Fruit fly (Drosophila melanogaster) whole organism, prepupa: Measurements from ENCODE around the gene CG42590.

Source experiments
- Blimp-1 ChIP-seq: fragments of 200-800 bp; sonication (Bioruptor generic); optimal IDR thresholded peaks from 3 replicates; lab custom pipeline; 2017; ENCODE audit warnings: missing biosample characterization, missing genetic modification characterization, mild to moderate bottlenecking, moderate library complexity, missing genetic modification reagents
- CG10631 ChIP-seq: fragments of 200-800 bp; sonication (Bioruptor generic); optimal IDR thresholded peaks from 2 replicates; lab custom pipeline; 2016; ENCODE audit warnings: missing biosample characterization, missing genetic modification characterization
- CG10669 ChIP-seq: fragments of 200-800 bp; sonication (Bioruptor generic); optimal IDR thresholded peaks from 3 replicates; lab custom pipeline; 2018; ENCODE audit warnings: missing biosample characterization, mild to moderate bottlenecking, missing genetic modification characterization, moderate library complexity
- CG11902 ChIP-seq: fragments of 200-800 bp; sonication (Bioruptor generic); optimal IDR thresholded peaks from 3 replicates; lab custom pipeline; 2016; ENCODE audit warnings: missing biosample characterization, missing genetic modification characterization
- CG15336 ChIP-seq: fragments of 200-800 bp; sonication (Bioruptor generic); IDR thresholded peaks from 2 replicates; pipeline ENCODE4 v1.3.6; 2022; ENCODE audit warnings: missing biosample characterization, missing genetic modification characterization
- CG1621 ChIP-seq: fragments of 200-800 bp; sonication (Bioruptor generic); optimal IDR thresholded peaks from 3 replicates; lab custom pipeline; 2018; ENCODE audit warnings: missing biosample characterization, mild to moderate bottlenecking, missing genetic modification characterization
- CG16779 ChIP-seq: fragments of 200-800 bp; sonication (Bioruptor generic); optimal IDR thresholded peaks from 3 replicates; lab custom pipeline; 2017; ENCODE audit warnings: missing biosample characterization, mild to moderate bottlenecking, missing genetic modification characterization
- CG31627 ChIP-seq: fragments of 200-800 bp; sonication (Bioruptor generic); optimal IDR thresholded peaks from 3 replicates; lab custom pipeline; 2016; ENCODE audit warnings: missing biosample characterization, missing genetic modification characterization
- CG32006 ChIP-seq: fragments of 200-800 bp; sonication (Bioruptor generic); optimal IDR thresholded peaks from 3 replicates; lab custom pipeline; 2017; ENCODE audit warnings: missing biosample characterization, mild to moderate bottlenecking, missing genetic modification characterization
- CG34406 ChIP-seq: fragments of 200-800 bp; sonication (Bioruptor generic); optimal IDR thresholded peaks from 3 replicates; lab custom pipeline; 2016; ENCODE audit warnings: missing biosample characterization, missing genetic modification characterization
- CG3919 ChIP-seq: fragments of 200-800 bp; sonication (Bioruptor generic); optimal IDR thresholded peaks from 3 replicates; lab custom pipeline; 2016; ENCODE audit warnings: missing biosample characterization, missing genetic modification characterization
- CG4318 ChIP-seq: fragments of 200-800 bp; sonication (Bioruptor generic); optimal IDR thresholded peaks from 3 replicates; lab custom pipeline; 2017; ENCODE audit warnings: missing biosample characterization, mild to moderate bottlenecking, missing genetic modification characterization
- CG6163 ChIP-seq: fragments of 200-800 bp; sonication (Bioruptor generic); IDR thresholded peaks from 3 replicates; pipeline ENCODE4 v1.3.6; 2022; ENCODE audit warnings: missing biosample characterization, missing genetic modification characterization
- CG6276 ChIP-seq: fragments of 200-800 bp; sonication (Bioruptor generic); optimal IDR thresholded peaks from 2 replicates; lab custom pipeline; 2017; ENCODE audit warnings: missing biosample characterization, mild to moderate bottlenecking, missing genetic modification characterization
- CG6792 ChIP-seq: fragments of 200-800 bp; sonication (Bioruptor generic); optimal IDR thresholded peaks from 3 replicates; lab custom pipeline; 2016; ENCODE audit warnings: missing biosample characterization, missing genetic modification characterization
- CG7368 ChIP-seq: fragments of 200-800 bp; sonication (Bioruptor generic); optimal IDR thresholded peaks from 3 replicates; lab custom pipeline; 2016; ENCODE audit warnings: missing biosample characterization, missing genetic modification characterization
- CG8119 ChIP-seq: fragments of 200-800 bp; sonication (Bioruptor generic); IDR thresholded peaks from 3 replicates; pipeline ENCODE4 v1.3.6; 2022; ENCODE audit warnings: missing biosample characterization, missing genetic modification characterization
- CG8319 ChIP-seq: fragments of 200-800 bp; sonication (Bioruptor generic); optimal IDR thresholded peaks from 3 replicates; lab custom pipeline; 2016; ENCODE audit warnings: missing biosample characterization, missing genetic modification characterization
- CG8632 ChIP-seq: fragments of 200-800 bp; sonication (Bioruptor generic); optimal IDR thresholded peaks from 3 replicates; lab custom pipeline; 2016; ENCODE audit warnings: missing biosample characterization, missing genetic modification characterization
- CG9139 ChIP-seq: fragments of 200-800 bp; sonication (Bioruptor generic); optimal IDR thresholded peaks from 3 replicates; lab custom pipeline; 2017; ENCODE audit warnings: missing biosample characterization, mild to moderate bottlenecking, missing genetic modification characterization
- Eip75B ChIP-seq: fragments of 200-800 bp; sonication (Bioruptor generic); optimal IDR thresholded peaks from 3 replicates; lab custom pipeline; 2016; ENCODE audit warnings: missing biosample characterization, missing genetic modification characterization
- Eip78C ChIP-seq: fragments of 200-800 bp; sonication (Bioruptor generic); peaks from one replicate; lab custom pipeline; 2016; ENCODE audit warnings: missing biosample characterization, missing genetic modification characterization
- Eip93F ChIP-seq: fragments of 200-800 bp; sonication (Bioruptor generic); optimal IDR thresholded peaks from 2 replicates; lab custom pipeline; 2016; ENCODE audit warnings: missing biosample characterization, mild to moderate bottlenecking, missing genetic modification characterization
- Gug ChIP-seq: fragments of 200-800 bp; sonication (Bioruptor generic); IDR thresholded peaks from 2 replicates; pipeline ENCODE4 v1.3.6; 2022; ENCODE audit warnings: missing biosample characterization, missing genetic modification characterization
- Hr38 ChIP-seq: sonication (Bioruptor generic); optimal IDR thresholded peaks from 2 replicates; lab custom pipeline; 2016; ENCODE audit warnings: missing biosample characterization, missing genetic modification characterization
- Lpt ChIP-seq: fragments of 200-800 bp; sonication (Bioruptor generic); optimal IDR thresholded peaks from 3 replicates; lab custom pipeline; 2016; ENCODE audit warnings: missing biosample characterization, missing genetic modification characterization
- Met ChIP-seq: fragments of 200-800 bp; sonication (Bioruptor generic); optimal IDR thresholded peaks from 3 replicates; lab custom pipeline; 2016; ENCODE audit warnings: missing biosample characterization, missing genetic modification characterization
- OdsH ChIP-seq: fragments of 200-800 bp; sonication (Bioruptor generic); optimal IDR thresholded peaks from 3 replicates; lab custom pipeline; 2016; ENCODE audit warnings: missing biosample characterization, missing genetic modification characterization
- Smox ChIP-seq: fragments of 200-800 bp; sonication (Bioruptor generic); optimal IDR thresholded peaks from 3 replicates; lab custom pipeline; 2016; ENCODE audit warnings: missing biosample characterization, missing genetic modification characterization
- Sox102F ChIP-seq: fragments of 200-800 bp; sonication (Bioruptor generic); optimal IDR thresholded peaks from 2 replicates; lab custom pipeline; 2016; ENCODE audit warnings: missing biosample characterization, mild to moderate bottlenecking, missing genetic modification characterization
- Sox14 ChIP-seq: fragments of 200-800 bp; sonication (Bioruptor generic); optimal IDR thresholded peaks from 3 replicates; lab custom pipeline; 2016; ENCODE audit warnings: missing biosample characterization, missing genetic modification characterization
- acj6 ChIP-seq: fragments of 200-800 bp; sonication (Bioruptor generic); optimal IDR thresholded peaks from 3 replicates; lab custom pipeline; 2016; ENCODE audit warnings: missing biosample characterization, missing genetic modification characterization
- eg ChIP-seq: fragments of 200-800 bp; sonication (Bioruptor generic); IDR thresholded peaks from 3 replicates; pipeline ENCODE4 v1.3.6; 2022; ENCODE audit warnings: missing biosample characterization, missing genetic modification characterization
- esn ChIP-seq: fragments of 200-800 bp; sonication (Bioruptor generic); optimal IDR thresholded peaks from 2 replicates; lab custom pipeline; 2016; ENCODE audit warnings: missing biosample characterization, mild to moderate bottlenecking, missing genetic modification characterization, moderate library complexity
- fd59A ChIP-seq: fragments of 200-800 bp; sonication (Bioruptor generic); optimal IDR thresholded peaks from 2 replicates; lab custom pipeline; 2017; ENCODE audit warnings: missing biosample characterization, mild to moderate bottlenecking, missing genetic modification characterization, missing genetic modification reagents
- fkh ChIP-seq: fragments of 200-800 bp; sonication (Bioruptor generic); optimal IDR thresholded peaks from 3 replicates; lab custom pipeline; 2017; ENCODE audit warnings: missing biosample characterization, mild to moderate bottlenecking, missing genetic modification characterization, moderate library complexity
- lz ChIP-seq: fragments of 200-800 bp; sonication (Bioruptor generic); optimal IDR thresholded peaks from 3 replicates; lab custom pipeline; 2016; ENCODE audit warnings: missing biosample characterization, missing genetic modification characterization
- net ChIP-seq: fragments of 200-800 bp; sonication (Bioruptor generic); optimal IDR thresholded peaks from 3 replicates; lab custom pipeline; 2016; ENCODE audit warnings: missing biosample characterization, missing genetic modification characterization
- pdm3 ChIP-seq: fragments of 200-800 bp; sonication (Bioruptor generic); optimal IDR thresholded peaks from 3 replicates; lab custom pipeline; 2016; ENCODE audit warnings: missing biosample characterization, missing genetic modification characterization
- salr ChIP-seq, 2 experiments: fragments of 200-800 bp; sonication (Bioruptor generic); optimal IDR thresholded peaks; 3 replicates each; lab custom pipeline; 2016 to 2018; ENCODE audit warnings: missing biosample characterization in 2 of 2, missing genetic modification characterization in 2 of 2, mild to moderate bottlenecking in 1 of 2
- ss ChIP-seq, 2 experiments: fragments of 200-800 bp; sonication (Bioruptor generic); optimal IDR thresholded peaks; 2 replicates in 1 of 2; 3 replicates in 1 of 2; lab custom pipeline; 2017 to 2018; ENCODE audit warnings: mild to moderate bottlenecking in 2 of 2, missing biosample characterization in 2 of 2, missing genetic modification characterization in 2 of 2, moderate library complexity in 1 of 2
- svp ChIP-seq: fragments of 200-800 bp; sonication (Bioruptor generic); peaks from one replicate; lab custom pipeline; 2016; ENCODE audit warnings: missing biosample characterization, missing genetic modification characterization
- topi ChIP-seq: fragments of 200-800 bp; sonication (Bioruptor generic); optimal IDR thresholded peaks from 3 replicates; lab custom pipeline; 2016; ENCODE audit warnings: missing biosample characterization, missing genetic modification characterization
- vri ChIP-seq: fragments of 200-800 bp; sonication (Bioruptor generic); optimal IDR thresholded peaks from 3 replicates; lab custom pipeline; 2016; ENCODE audit warnings: missing biosample characterization, mild to moderate bottlenecking, missing genetic modification characterization

The CG42590 gene

DNA sequence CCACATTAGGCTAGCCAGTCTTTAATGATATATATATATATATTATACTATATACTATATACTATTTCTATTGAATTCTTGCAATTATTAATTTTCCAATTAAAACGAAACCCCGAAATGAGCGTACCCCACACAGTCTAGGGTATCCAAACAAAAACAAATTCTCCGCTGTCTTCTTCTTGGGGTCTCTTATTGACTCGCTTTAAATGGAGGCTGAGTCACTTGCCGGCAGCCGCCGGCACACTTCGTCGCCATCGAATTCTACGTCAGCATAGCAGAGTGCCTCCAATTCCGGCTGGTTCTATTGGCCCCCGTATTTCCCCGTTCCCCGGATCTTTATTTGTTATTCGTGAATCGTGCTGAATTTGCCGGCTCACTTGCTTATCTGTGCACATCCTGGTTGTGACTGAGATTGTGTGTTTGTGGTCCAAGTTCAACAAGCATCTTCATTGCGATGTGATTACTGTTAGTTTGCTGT lies 25.6 kb upstream of the CG42590 start:
- TF ChIP-seq pdm3 (GFP tag; lab: Kevin White, UChicago) = no peak
- no peak for TF ChIP-seq Eip75B
- no peak for TF ChIP-seq Lpt (GFP tag; lab: Kevin White, UChicago)
- no peak for TF ChIP-seq CG6163 (GFP tag; lab: Robert Waterston, UW)
- no peak for TF ChIP-seq CG11902 (GFP tag; lab: Kevin White, UChicago)
- TF ChIP-seq fkh (GFP tag; lab: Kevin White, UChicago) = peak; percentile 69
- no peak for TF ChIP-seq topi (GFP tag; lab: Kevin White, UChicago)
- TF ChIP-seq Sox102F (GFP tag; lab: Kevin White, UChicago) = no peak
- TF ChIP-seq CG7368 (GFP tag; lab: Kevin White, UChicago) = no peak
- no peak for TF ChIP-seq CG9139 (GFP tag; lab: Kevin White, UChicago)
- TF ChIP-seq Met (GFP tag; lab: Kevin White, UChicago) = no peak
- TF ChIP-seq CG10631 (GFP tag; lab: Kevin White, UChicago) = peak; percentile 13
- no peak for TF ChIP-seq CG1621
- TF ChIP-seq CG32006 (GFP tag; lab: Kevin White, UChicago) = peak; percentile 32
- TF ChIP-seq Eip93F = no peak
- TF ChIP-seq CG8319 (GFP tag; lab: Kevin White, UChicago) = no peak
- no peak for TF ChIP-seq CG4318 (GFP tag; lab: Kevin White, UChicago)
- no peak for TF ChIP-seq fd59A (GFP tag; lab: Kevin White, UChicago)
- no peak for TF ChIP-seq salr (GFP tag; optimal IDR thresholded peaks at IDR 0.05; lab: Kevin White, UChicago)
- TF ChIP-seq Sox14 (GFP tag; lab: Kevin White, UChicago) = no peak
- TF ChIP-seq svp (GFP tag; lab: Kevin White, UChicago) = peak; percentile 79
- TF ChIP-seq Gug (GFP tag; lab: Robert Waterston, UW) = no peak
- no peak for TF ChIP-seq CG31627 (GFP tag; lab: Kevin White, UChicago)
- no peak for TF ChIP-seq lz (GFP tag; lab: Kevin White, UChicago)
- TF ChIP-seq Blimp-1 (GFP tag; lab: Kevin White, UChicago) = no peak
- TF ChIP-seq CG16779 = no peak
- TF ChIP-seq CG10669 (GFP tag; lab: Kevin White, UChicago) = no peak
- TF ChIP-seq CG8632 (GFP tag; lab: Kevin White, UChicago) = no peak
- 0 out of 2 replicates have a peak, but pooled peaks have one; percentile 17 for TF ChIP-seq CG15336 (GFP tag; lab: Robert Waterston, UW)

DNA sequence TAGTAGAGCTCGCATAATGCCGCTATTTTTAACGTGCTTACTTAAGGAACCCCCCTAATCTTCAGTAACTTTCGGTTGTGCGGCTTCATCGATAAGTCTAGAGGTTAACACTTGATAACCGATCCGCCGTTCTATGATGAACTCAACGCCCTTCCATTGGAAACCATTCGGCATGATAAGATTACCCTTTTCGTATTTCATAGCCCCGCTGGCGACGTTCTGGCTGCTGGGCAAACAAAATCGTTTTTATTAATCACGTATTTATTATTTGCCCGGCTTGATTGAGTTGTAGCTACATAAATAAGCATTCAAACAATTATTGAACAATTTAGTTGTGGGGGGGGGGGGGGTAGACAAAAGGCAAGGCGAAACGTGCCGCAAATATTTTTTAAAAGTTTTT lies 24.5 kb upstream of the CG42590 start:
- TF ChIP-seq svp (GFP tag; lab: Kevin White, UChicago) (peak; percentile 91), vri (GFP tag; lab: Kevin White, UChicago) (peak; percentile 70), CG6276 (no peak), fkh (GFP tag; lab: Kevin White, UChicago) (peak; percentile 84)

DNA sequence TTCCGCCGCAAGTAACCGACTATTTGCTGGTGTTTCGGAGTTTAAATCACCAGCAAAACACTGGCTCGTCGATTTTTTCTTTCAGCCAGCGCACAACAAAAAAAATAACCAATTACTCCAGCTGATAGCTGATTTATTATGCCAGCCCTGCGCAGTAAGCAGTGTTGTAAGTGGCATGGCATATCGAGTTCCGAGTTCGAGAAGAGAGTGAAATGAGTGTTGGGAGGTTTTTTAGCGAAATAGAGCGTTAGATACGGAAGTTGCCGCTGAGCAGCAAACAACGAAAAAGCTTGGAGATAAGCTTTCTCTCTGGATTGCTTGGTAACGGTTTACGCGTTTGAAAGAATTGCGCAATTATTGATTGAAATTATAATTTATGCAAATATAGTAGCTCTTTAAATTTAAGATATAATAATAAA lies 22.6 kb upstream of the CG42590 start, which contains the start of gene CG7565:
CG7565 (minus strand) TSS at position 137 of the 419 bp plus-strand sequence.
- TF ChIP-seq CG8319 (GFP tag; lab: Kevin White, UChicago) (peak; percentile 7), eg (GFP tag; lab: Robert Waterston, UW) (0 out of 3 replicates have a peak, but pooled peaks have one; percentile 37), topi (GFP tag; lab: Kevin White, UChicago) (peak; percentile 2), ss (GFP tag; optimal IDR thresholded peaks at IDR 0.05; lab: Kevin White, UChicago) (peak in 1 of 2 experiments; percentile 1), CG31627 (GFP tag; lab: Kevin White, UChicago) (peak; percentile 9), acj6 (GFP tag; lab: Kevin White, UChicago) (no peak), CG7368 (GFP tag; lab: Kevin White, UChicago) (no peak), lz (GFP tag; lab: Kevin White, UChicago) (peak; percentile 16), OdsH (peak; percentile 12), CG34406 (no peak), CG8119 (GFP tag; lab: Robert Waterston, UW) (peak; percentile 33; the same call in 1 of the 3 replicates), esn (GFP tag; lab: Kevin White, UChicago) (peak; percentile 46), Met (GFP tag; lab: Kevin White, UChicago) (peak; percentile 26), Eip78C (GFP tag; lab: Kevin White, UChicago) (peak; percentile 56), Sox14 (GFP tag; lab: Kevin White, UChicago) (peak; percentile 46), Sox102F (GFP tag; lab: Kevin White, UChicago) (peak; percentile 36), CG15336 (GFP tag; lab: Robert Waterston, UW) (0 out of 2 replicates have a peak, but pooled peaks have one; percentile 27), CG3919 (GFP tag; lab: Kevin White, UChicago) (peak; percentile 44), Hr38 (GFP tag; lab: Kevin White, UChicago) (no peak), Gug (GFP tag; lab: Robert Waterston, UW) (no peak), fkh (GFP tag; lab: Kevin White, UChicago) (peak; percentile 13), CG6792 (GFP tag; lab: Kevin White, UChicago) (peak; percentile 19), vri (GFP tag; lab: Kevin White, UChicago) (peak; percentile 84), Smox (GFP tag; lab: Kevin White, UChicago) (no peak), CG10669 (GFP tag; lab: Kevin White, UChicago) (peak; percentile 8), net (GFP tag; lab: Kevin White, UChicago) (peak; percentile 50)
